Worm (Caenorhabditis elegans): ENCODE data around the gene T19D12.5.
A peak's percentile ranks its signal among the peaks of the same experiment; 100 is the strongest.

The T19D12.5 gene

ce11 chrII:6600973-6601372, 35.1 kb downstream of the T19D12.5 start, which contains the start of gene vps-33.2 (continued):
- TF ChIP-seq nhr-237 (tag; optimal IDR thresholded peaks at IDR 0.05): no peak
- TF ChIP-seq snu-23 (GFP tag; optimal IDR thresholded peaks at IDR 0.05): peak; percentile 60
- no peak for TF ChIP-seq nhr-11 (tag; optimal IDR thresholded peaks at IDR 0.05)
- no peak for TF ChIP-seq mab-9 (GFP tag; IDR thresholded peaks at IDR 0.05)
- peak; percentile 57 for TF ChIP-seq nhr-20 (tag; optimal IDR thresholded peaks at IDR 0.05)
- TF ChIP-seq ceh-90 (tag; optimal IDR thresholded peaks at IDR 0.05): no peak
- peak; percentile 61 for TF ChIP-seq swsn-7 (tag; optimal IDR thresholded peaks at IDR 0.05)

- TF ChIP-seq fkh-8 (tag; optimal IDR thresholded peaks at IDR 0.05) (peak; percentile 1), C16A3.4 (tag; optimal IDR thresholded peaks at IDR 0.05) (no peak), lsy-2 (tag; optimal IDR thresholded peaks at IDR 0.05) (peak in 1 of 2 experiments; percentile 15), C04F5.9 (tag; optimal IDR thresholded peaks at IDR 0.05) (no peak), lin-14 (GFP tag; optimal IDR thresholded peaks at IDR 0.05) (peak; percentile 60), ztf-4 (tag; optimal IDR thresholded peaks at IDR 0.05) (no peak), dpl-1 (GFP tag; optimal IDR thresholded peaks at IDR 0.05) (peak in 1 of 3 experiments; percentile 21), zip-4 (GFP tag; optimal IDR thresholded peaks at IDR 0.05) (no peak), fkh-4 (tag; optimal IDR thresholded peaks at IDR 0.05; ENCODE audit: borderline replicate concordance) (no peak), fos-1 (tag; optimal IDR thresholded peaks at IDR 0.05) (no peak), elt-2 (tag; optimal IDR thresholded peaks at IDR 0.05) (no peak), nhr-71 (tag; optimal IDR thresholded peaks at IDR 0.05) (no peak), lin-15B (tag; optimal IDR thresholded peaks at IDR 0.05) (peak; percentile 2), efl-1 (optimal IDR thresholded peaks at IDR 0.05) (peak; percentile 2 to 10), efl-1 (GFP tag; optimal IDR thresholded peaks at IDR 0.05 in 1 of 2) (peak in 1 of 2 experiments; percentile 12), alr-1 (tag; optimal IDR thresholded peaks at IDR 0.05; ENCODE audit: borderline replicate concordance) (no peak), F16B12.6 (tag; optimal IDR thresholded peaks at IDR 0.05) (peak; percentile 4), elt-3 (tag; optimal IDR thresholded peaks at IDR 0.05) (no peak), xbp-1 (tag; optimal IDR thresholded peaks at IDR 0.05) (no peak), ceh-82 (tag; optimal IDR thresholded peaks at IDR 0.05) (peak in 1 of 3 experiments; percentile 11), snu-23 (GFP tag; optimal IDR thresholded peaks at IDR 0.05) (no peak)
Measured at ce11 chrII:6598050-6598449, 38.0 kb downstream of the T19D12.5 start, which contains the start of gene dnj-8. TSS of gene dnj-8 (minus strand) at chrII:6598080.

- TF ChIP-seq mef-2 (tag; optimal IDR thresholded peaks at IDR 0.05): no peak
- no peak for TF ChIP-seq alr-1 (tag; optimal IDR thresholded peaks at IDR 0.05; ENCODE audit: borderline replicate concordance)
- TF ChIP-seq C04F5.9 (tag; optimal IDR thresholded peaks at IDR 0.05): no peak
- no peak for TF ChIP-seq jun-1 (tag; optimal IDR thresholded peaks at IDR 0.05)
- TF ChIP-seq tbx-2 (tag; optimal IDR thresholded peaks at IDR 0.05): no peak
- TF ChIP-seq snu-23 (GFP tag; optimal IDR thresholded peaks at IDR 0.05): no peak
- no peak for TF ChIP-seq fkh-8 (tag; optimal IDR thresholded peaks at IDR 0.05)
- TF ChIP-seq nhr-20 (tag; optimal IDR thresholded peaks at IDR 0.05): no peak
- no peak for TF ChIP-seq lir-3 (tag; optimal IDR thresholded peaks at IDR 0.05; ENCODE audit: poor library complexity)
- no peak for TF ChIP-seq ceh-8 (GFP tag; optimal IDR thresholded peaks at IDR 0.05)
- TF ChIP-seq nhr-47 (tag; optimal IDR thresholded peaks at IDR 0.05): no peak
- TF ChIP-seq mep-1 (tag; optimal IDR thresholded peaks at IDR 0.05): no peak
- TF ChIP-seq ztf-4 (tag; optimal IDR thresholded peaks at IDR 0.05): no peak
- TF ChIP-seq pax-3 (tag; optimal IDR thresholded peaks at IDR 0.05): no peak
- TF ChIP-seq F16B12.6 (tag; optimal IDR thresholded peaks at IDR 0.05): no peak
- no peak for TF ChIP-seq ceh-90 (tag; optimal IDR thresholded peaks at IDR 0.05)
- TF ChIP-seq sup-37 (GFP tag; optimal IDR thresholded peaks at IDR 0.05): no peak
- no peak for TF ChIP-seq egl-27 (tag; optimal IDR thresholded peaks at IDR 0.05)
- no peak for TF ChIP-seq ztf-11 (tag; optimal IDR thresholded peaks at IDR 0.05)
- no peak for TF ChIP-seq lin-14 (GFP tag; optimal IDR thresholded peaks at IDR 0.05)
Measured at ce11 chrII:6597507-6597906, 38.5 kb downstream of the T19D12.5 start.

All from whole organism, L1 larva.